Worm (Caenorhabditis elegans): ENCODE measurements around the gene Y38F1A.7.

ce11 chrII:12948158-12948557 is 49.4 kb downstream of the Y38F1A.7 start, which contains the start of gene F58G1.7:
- TF ChIP-seq lin-13 (GFP tag; optimal IDR thresholded peaks at IDR 0.05): no peak
- no peak for TF ChIP-seq unc-39 (tag; optimal IDR thresholded peaks at IDR 0.05)

Data from whole organism, L4 larva.